Worm (Caenorhabditis elegans) whole organism, young adult: Measurements from ENCODE around the gene F46B3.9.

ENCODE experiments used
- athp-1 ChIP-seq: sonication (generic microtip); optimal IDR thresholded peaks from 2 replicates; lab custom pipeline; 2017; ENCODE audit warnings: mild to moderate bottlenecking, missing genetic modification characterization, missing compliant biosample characterization
- die-1 ChIP-seq: sonication (generic microtip); optimal IDR thresholded peaks from 2 replicates; lab custom pipeline; 2016; ENCODE audit warnings: missing genotype, mild to moderate bottlenecking, missing genetic modification characterization, missing compliant biosample characterization
- hsf-1 ChIP-seq: fragments of 200-800 bp; sonication (Bioruptor generic); IDR thresholded peaks from 2 replicates; pipeline ENCODE4 v1.3.6; 2022; ENCODE audit warnings: missing genetic modification reagents, missing genetic modification characterization, missing compliant biosample characterization
- let-526 ChIP-seq: fragments of 200-800 bp; sonication (Bioruptor generic); IDR thresholded peaks from 2 replicates; pipeline ENCODE4 v1.3.6; 2022; ENCODE audit warnings: missing genetic modification reagents, missing genetic modification characterization, missing compliant biosample characterization
- lin-35 ChIP-seq, 3 experiments: fragments of 150-350 bp in 2 of 3; sonication (generic microtip) in 1 of 3; optimal IDR thresholded peaks; 2 replicates each; lab custom pipeline; 2014 to 2018; ENCODE audit warnings: missing biosample characterization in 3 of 3, missing genetic modification characterization in 3 of 3, missing genetic modification reagents in 3 of 3
- pha-4 ChIP-seq: fragments of 150-350 bp; sonication (generic microtip); optimal IDR thresholded peaks from 2 replicates; lab custom pipeline; 2014; ENCODE audit warnings: missing biosample characterization, missing genetic modification reagents, missing genetic modification characterization
- tlf-1 ChIP-seq: fragments of 200-800 bp; sonication (Bioruptor generic); optimal IDR thresholded peaks from 2 replicates; lab custom pipeline; 2018; ENCODE audit warnings: mild to moderate bottlenecking, missing genetic modification characterization, missing compliant biosample characterization
- unc-130 ChIP-seq: sonication (generic microtip); optimal IDR thresholded peaks from 2 replicates; lab custom pipeline; 2016; ENCODE audit warnings: missing genetic modification reagents, missing genetic modification characterization, missing compliant biosample characterization
- unc-62 ChIP-seq: fragments of 150-350 bp; optimal IDR thresholded peaks from 2 replicates; lab custom pipeline; 2014; ENCODE audit warnings: missing biosample characterization, missing genetic modification reagents, missing genetic modification characterization

DNA sequence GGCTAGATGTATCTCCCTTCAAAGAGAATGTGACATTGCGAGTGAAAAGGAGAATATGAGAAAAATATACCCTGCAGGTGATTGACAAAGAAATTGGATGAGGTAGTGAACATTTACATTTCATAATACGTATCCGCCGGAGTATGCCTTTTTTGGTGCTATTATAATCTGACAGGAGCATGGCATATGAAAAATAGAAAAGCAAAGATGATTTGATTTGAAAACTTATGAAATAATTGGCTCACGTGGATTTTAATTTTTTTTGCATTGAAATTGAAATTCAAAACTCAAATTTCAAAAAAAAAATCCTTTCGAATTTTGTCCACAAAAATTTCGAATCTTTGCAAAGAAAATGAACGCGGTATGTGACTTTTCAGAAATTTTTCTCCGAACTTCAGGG lies 22.9 kb downstream of the F46B3.9 start, which contains the start of gene ttr-11:
- no peak for TF ChIP-seq let-526 (GFP tag; lab: Robert Waterston, UW)
- no peak for TF ChIP-seq unc-62
- no peak for TF ChIP-seq hsf-1 (GFP tag; lab: Robert Waterston, UW)
- no peak for TF ChIP-seq pha-4
- TF ChIP-seq lin-35 (GFP tag; optimal IDR thresholded peaks at IDR 0.05; lab: Kevin White, UChicago) = no peak
- no peak for TF ChIP-seq tlf-1 (GFP tag; lab: Kevin White, UChicago)
- no peak for TF ChIP-seq athp-1
- TF ChIP-seq unc-130 (GFP tag; lab: Kevin White, UChicago) = no peak
- no peak for TF ChIP-seq die-1 (tag; lab: Kevin White, UChicago)
